Fruit fly (Drosophila melanogaster) whole organism, embryonic: Measurements from ENCODE around the gene Rab3-GAP.

ENCODE experiments used
- Aef1 ChIP-seq: fragments of 200-800 bp; sonication (Bioruptor generic); IDR thresholded peaks from 3 replicates; pipeline ENCODE4 v1.3.6; 2022; ENCODE audit warnings: missing biosample characterization, missing genetic modification characterization
- CG10543 ChIP-seq: fragments of 200-800 bp; sonication (Bioruptor generic); optimal IDR thresholded peaks from 3 replicates; lab custom pipeline; 2017; ENCODE audit warnings: missing biosample characterization, mild to moderate bottlenecking, missing genetic modification characterization, moderate library complexity
- CG11093 ChIP-seq: fragments of 200-800 bp; sonication (Bioruptor generic); IDR thresholded peaks from 3 replicates; pipeline ENCODE4 v1.3.6; 2022; ENCODE audit warnings: missing biosample characterization, missing genetic modification characterization
- CG11560 ChIP-seq: fragments of 200-800 bp; sonication (Bioruptor generic); IDR thresholded peaks from 3 replicates; pipeline ENCODE4 v1.3.6; 2022; ENCODE audit warnings: missing biosample characterization, missing genetic modification characterization
- CG11696 ChIP-seq: fragments of 200-800 bp; sonication (Bioruptor generic); IDR thresholded peaks from 2 replicates; pipeline ENCODE4 v1.3.6; 2022; ENCODE audit warnings: missing biosample characterization, missing genetic modification characterization
- CG1233 ChIP-seq: fragments of 200-800 bp; sonication (Bioruptor generic); optimal IDR thresholded peaks from 4 replicates; lab custom pipeline; 2018; ENCODE audit warnings: missing biosample characterization, mild to moderate bottlenecking, missing genetic modification characterization
- CG18619 ChIP-seq: fragments of 200-800 bp; sonication (Bioruptor generic); optimal IDR thresholded peaks from 3 replicates; lab custom pipeline; 2017; ENCODE audit warnings: missing biosample characterization, mild to moderate bottlenecking, missing genetic modification characterization
- CG2712 ChIP-seq: fragments of 200-800 bp; optimal IDR thresholded peaks from 3 replicates; lab custom pipeline; 2019; ENCODE audit warnings: missing biosample characterization, mild to moderate bottlenecking, missing genetic modification characterization, moderate library complexity
- CG3281 ChIP-seq: fragments of 200-800 bp; sonication (Bioruptor generic); optimal IDR thresholded peaks from 3 replicates; lab custom pipeline; 2017; ENCODE audit warnings: missing biosample characterization, mild to moderate bottlenecking, missing genetic modification characterization
- CG34376 ChIP-seq: fragments of 200-800 bp; sonication (Bioruptor generic); optimal IDR thresholded peaks from 2 replicates; lab custom pipeline; 2018; ENCODE audit warnings: missing biosample characterization, mild to moderate bottlenecking, missing genetic modification characterization
- CG34422 ChIP-seq: fragments of 200-800 bp; sonication (Bioruptor generic); IDR thresholded peaks from 3 replicates; pipeline ENCODE4 v1.3.6; 2022; ENCODE audit warnings: missing biosample characterization, missing genetic modification characterization
- CG3726 ChIP-seq: fragments of 200-800 bp; sonication (Bioruptor generic); IDR thresholded peaks from 3 replicates; pipeline ENCODE4, ENCODE4 v1.3.6; 2022; ENCODE audit warnings: missing biosample characterization, missing genetic modification characterization
- CG3838 ChIP-seq: fragments of 200-800 bp; sonication (Bioruptor generic); optimal IDR thresholded peaks from 3 replicates; lab custom pipeline; 2016; ENCODE audit warnings: missing biosample characterization, missing genetic modification characterization
- CG42726 ChIP-seq: fragments of 200-800 bp; sonication (Bioruptor generic); IDR thresholded peaks from 2 replicates; pipeline ENCODE4 v1.3.6; 2022; ENCODE audit warnings: missing biosample characterization, missing genetic modification characterization; ENCODE audit not compliant: partially characterized antibody
- CG4707 ChIP-seq: fragments of 200-800 bp; sonication (Bioruptor generic); optimal IDR thresholded peaks from 2 replicates; lab custom pipeline; 2018; ENCODE audit warnings: missing biosample characterization, mild to moderate bottlenecking, missing genetic modification characterization, moderate library complexity
- CG5245 ChIP-seq: fragments of 200-800 bp; sonication (Bioruptor generic); optimal IDR thresholded peaks from 3 replicates; lab custom pipeline; 2016; ENCODE audit warnings: missing biosample characterization, missing genetic modification characterization
- CG6683 ChIP-seq: fragments of 200-800 bp; sonication (Bioruptor generic); optimal IDR thresholded peaks from 2 replicates; lab custom pipeline; 2017; ENCODE audit warnings: missing biosample characterization, mild to moderate bottlenecking, missing genetic modification characterization, missing genetic modification reagents
- CG8765 ChIP-seq: fragments of 200-800 bp; sonication (Bioruptor generic); IDR thresholded peaks from 2 replicates; pipeline ENCODE4 v1.3.6; 2022; ENCODE audit warnings: missing biosample characterization, missing genetic modification characterization
- CG9797 ChIP-seq: fragments of 200-800 bp; sonication (Bioruptor generic); optimal IDR thresholded peaks from 3 replicates; lab custom pipeline; 2018; ENCODE audit warnings: missing biosample characterization, mild to moderate bottlenecking, missing genetic modification characterization
- Dad ChIP-seq: fragments of 200-800 bp; sonication (Bioruptor generic); optimal IDR thresholded peaks from 3 replicates; lab custom pipeline; 2016; ENCODE audit warnings: missing biosample characterization, missing genetic modification characterization
- Deaf1 ChIP-seq: fragments of 200-800 bp; optimal IDR thresholded peaks from 3 replicates; lab custom pipeline; 2019; ENCODE audit warnings: missing biosample characterization, mild to moderate bottlenecking, missing genetic modification characterization, moderate library complexity
- Fer1 ChIP-seq: fragments of 200-800 bp; sonication (Bioruptor generic); optimal IDR thresholded peaks from 2 replicates; lab custom pipeline; 2017; ENCODE audit warnings: missing biosample characterization, mild to moderate bottlenecking, missing genetic modification characterization
- Hr3 ChIP-seq: fragments of 200-800 bp; sonication (Bioruptor generic); optimal IDR thresholded peaks from 3 replicates; lab custom pipeline; 2016; ENCODE audit warnings: missing biosample characterization, missing genetic modification characterization
- Hr39 ChIP-seq: fragments of >200 bp; optimal IDR thresholded peaks from 2 replicates; lab custom pipeline; 2017
- NC2β ChIP-seq: fragments of 200-800 bp; sonication (Bioruptor generic); optimal IDR thresholded peaks from 2 replicates; lab custom pipeline; 2016; ENCODE audit warnings: missing biosample characterization, missing genetic modification characterization
- Nf-YC ChIP-seq: fragments of 200-800 bp; optimal IDR thresholded peaks from 3 replicates; lab custom pipeline; 2019; ENCODE audit warnings: missing biosample characterization, mild to moderate bottlenecking, missing genetic modification characterization, moderate library complexity
- TFAM ChIP-seq: fragments of 200-800 bp; sonication (Bioruptor generic); optimal IDR thresholded peaks from 2 replicates; lab custom pipeline; 2017; ENCODE audit warnings: missing biosample characterization, missing genetic modification characterization, inconsistent platforms
- ap ChIP-seq: fragments of 200-800 bp; sonication (Bioruptor generic); IDR thresholded peaks from 2 replicates; pipeline ENCODE4 v1.3.6; 2022; ENCODE audit warnings: missing biosample characterization, missing genetic modification characterization
- ara ChIP-seq: fragments of 200-800 bp; sonication (Bioruptor generic); IDR thresholded peaks from 2 replicates; pipeline ENCODE4 v1.3.6; 2022; ENCODE audit warnings: missing biosample characterization, missing genetic modification characterization
- bsh ChIP-seq, 2 experiments: fragments of 200-800 bp; sonication (Bioruptor generic); optimal IDR thresholded peaks; 2 replicates each; lab custom pipeline; 2017 to 2018; ENCODE audit warnings: mild to moderate bottlenecking in 2 of 2, missing biosample characterization in 2 of 2, missing genetic modification characterization in 2 of 2, moderate library complexity in 1 of 2
- chif ChIP-seq, 2 experiments: fragments of 200-800 bp; sonication (Bioruptor generic); optimal IDR thresholded peaks; 3 replicates each; lab custom pipeline; 2016; ENCODE audit warnings: missing biosample characterization in 2 of 2, missing genetic modification characterization in 2 of 2
- chn ChIP-seq: fragments of 200-800 bp; sonication (Bioruptor generic); optimal IDR thresholded peaks from 2 replicates; lab custom pipeline; 2016; ENCODE audit warnings: missing biosample characterization, missing genetic modification characterization
- crp ChIP-seq, 2 experiments: fragments of 200-800 bp; sonication (Bioruptor generic); optimal IDR thresholded peaks; 2 replicates in 1 of 2; 3 replicates in 1 of 2; lab custom pipeline; 2017; ENCODE audit warnings: missing biosample characterization in 2 of 2, missing genetic modification characterization in 2 of 2, mild to moderate bottlenecking in 1 of 2, moderate library complexity in 1 of 2
- dm ChIP-seq: fragments of 200-800 bp; sonication (Bioruptor generic); optimal IDR thresholded peaks from 3 replicates; lab custom pipeline; 2016; ENCODE audit warnings: missing biosample characterization, missing genetic modification characterization
- dmrt11E ChIP-seq: fragments of 200-800 bp; sonication (Bioruptor generic); optimal IDR thresholded peaks from 3 replicates; lab custom pipeline; 2018; ENCODE audit warnings: missing biosample characterization, mild to moderate bottlenecking, missing genetic modification characterization, moderate library complexity
- emc ChIP-seq: fragments of 200-800 bp; sonication (Bioruptor generic); optimal IDR thresholded peaks from 2 replicates; lab custom pipeline; 2016; ENCODE audit warnings: missing biosample characterization, missing genetic modification characterization
- exex ChIP-seq: fragments of 200-800 bp; sonication (Bioruptor generic); optimal IDR thresholded peaks from 4 replicates; lab custom pipeline; 2018; ENCODE audit warnings: missing biosample characterization, mild to moderate bottlenecking, missing genetic modification characterization, moderate library complexity
- fd96Cb ChIP-seq: fragments of 200-800 bp; sonication (Bioruptor generic); optimal IDR thresholded peaks from 2 replicates; lab custom pipeline; 2018; ENCODE audit warnings: missing biosample characterization, mild to moderate bottlenecking, missing genetic modification characterization, moderate library complexity
- ftz-f1 ChIP-seq: fragments of 200-800 bp; sonication (Bioruptor generic); optimal IDR thresholded peaks from 2 replicates; lab custom pipeline; 2016; ENCODE audit warnings: missing biosample characterization, missing genetic modification characterization
- fu2 ChIP-seq: fragments of 200-800 bp; sonication (Bioruptor generic); optimal IDR thresholded peaks from 2 replicates; lab custom pipeline; 2016; ENCODE audit warnings: missing biosample characterization, missing genetic modification characterization
- gcm2 ChIP-seq: fragments of 200-800 bp; sonication (Bioruptor generic); optimal IDR thresholded peaks from 2 replicates; lab custom pipeline; 2016; ENCODE audit warnings: missing biosample characterization, missing genetic modification characterization
- gfzf ChIP-seq: fragments of 200-800 bp; sonication (Bioruptor generic); optimal IDR thresholded peaks from 2 replicates; lab custom pipeline; 2016; ENCODE audit warnings: missing biosample characterization, mild to moderate bottlenecking, missing genetic modification characterization, moderate library complexity
- her ChIP-seq: fragments of 200-800 bp; sonication (Bioruptor generic); optimal IDR thresholded peaks from 2 replicates; lab custom pipeline; 2016; ENCODE audit warnings: missing biosample characterization, missing genetic modification characterization
- jumu ChIP-seq: fragments of 200-800 bp; sonication (Bioruptor generic); optimal IDR thresholded peaks from 3 replicates; lab custom pipeline; 2016; ENCODE audit warnings: missing biosample characterization, missing genetic modification characterization
- lab ChIP-seq: fragments of 200-800 bp; sonication (Bioruptor generic); optimal IDR thresholded peaks from 3 replicates; lab custom pipeline; 2017; ENCODE audit warnings: missing biosample characterization, missing genetic modification characterization, mild to moderate bottlenecking, moderate library complexity, missing genetic modification reagents
- nom ChIP-seq: fragments of 200-800 bp; sonication (Bioruptor generic); optimal IDR thresholded peaks from 2 replicates; lab custom pipeline; 2017; ENCODE audit warnings: missing biosample characterization, missing genetic modification characterization, mild to moderate bottlenecking, moderate library complexity, missing genetic modification reagents
- prd ChIP-seq, 3 experiments: fragments of >200 bp in 2 of 3; fragments of 200-800 bp in 1 of 3; sonication (Bioruptor generic) in 1 of 3; optimal IDR thresholded peaks in 2 of 3; IDR thresholded peaks in 1 of 3; 2 replicates in 2 of 3; 3 replicates in 1 of 3; pipeline versions ENCODE4 v1.3.6 to Lab custom; 2017 to 2022; ENCODE audit warnings: missing biosample characterization in 1 of 3, missing genetic modification characterization in 1 of 3
- vvl ChIP-seq: fragments of 200-800 bp; sonication (Bioruptor generic); IDR thresholded peaks from 2 replicates; pipeline ENCODE4 v1.3.6; 2022; ENCODE audit warnings: missing biosample characterization, missing genetic modification characterization
- wek ChIP-seq: fragments of 200-800 bp; sonication (Bioruptor generic); optimal IDR thresholded peaks from 3 replicates; lab custom pipeline; 2018; ENCODE audit warnings: missing biosample characterization, mild to moderate bottlenecking, missing genetic modification characterization, moderate library complexity
- yki ChIP-seq: fragments of >200 bp; optimal IDR thresholded peaks from 3 replicates; lab custom pipeline; 2018
- zen ChIP-seq: fragments of 200-800 bp; sonication (Bioruptor generic); optimal IDR thresholded peaks from 3 replicates; lab custom pipeline; 2018; ENCODE audit warnings: missing biosample characterization, mild to moderate bottlenecking, missing genetic modification characterization, moderate library complexity

Gene Rab3-GAP

dm6 chr2L:12055837-12056388, 7.1 kb downstream of the Rab3-GAP start, which contains the start of the genes JhI-21, RpL7-like and CG34164 (continued):
- TF ChIP-seq CG1233 (GFP tag; lab: Kevin White, UChicago) (no peak), nom (GFP tag; lab: Kevin White, UChicago) (peak; percentile 45), ara (GFP tag; lab: Robert Waterston, UW) (no peak), ap (GFP tag; lab: Robert Waterston, UW) (no peak), emc (no peak), CG34422 (GFP tag; lab: Robert Waterston, UW) (peak; percentile 78; the same call in 2 of the 3 replicates), Nf-YC (tag; lab: Kevin White, UChicago) (peak; percentile 11), wek (GFP tag; lab: Kevin White, UChicago) (no peak), CG18619 (GFP tag; lab: Kevin White, UChicago) (no peak), CG11093 (GFP tag; lab: Robert Waterston, UW) (no peak), CG3838 (GFP tag; lab: Kevin White, UChicago) (no peak), CG6683 (no peak), CG3726 (GFP tag; lab: Robert Waterston, UW) (no peak), CG10543 (GFP tag; lab: Kevin White, UChicago) (no peak), fu2 (GFP tag; lab: Kevin White, UChicago) (no peak), NC2β (GFP tag; lab: Kevin White, UChicago) (no peak), gcm2 (no peak), CG9797 (GFP tag; lab: Kevin White, UChicago) (peak; percentile 9), CG42726 (GFP tag; lab: Robert Waterston, UW) (peak; percentile 49; the same call in 1 of the 2 replicates), CG2712 (tag; lab: Kevin White, UChicago) (peak; percentile 14), Hr39 (no peak), fd96Cb (tag; lab: Kevin White, UChicago) (no peak), zen (tag; lab: Kevin White, UChicago) (peak; percentile 8), CG4707 (GFP tag; lab: Kevin White, UChicago) (no peak), dm (GFP tag; lab: Kevin White, UChicago) (peak; percentile 88), ftz-f1 (no peak), chn (no peak), CG34376 (GFP tag; lab: Kevin White, UChicago) (peak; percentile 30), her (GFP tag; lab: Kevin White, UChicago) (no peak), jumu (no peak), Hr3 (GFP tag; lab: Kevin White, UChicago) (no peak), crp (GFP tag; optimal IDR thresholded peaks at IDR 0.05; lab: Kevin White, UChicago) (peak in 1 of 2 experiments; percentile 79), CG8765 (no peak), lab (GFP tag; lab: Kevin White, UChicago) (no peak), Deaf1 (no peak), yki (lab: Kevin White, UChicago) (peak; percentile 89), Aef1 (GFP tag; lab: Robert Waterston, UW) (no peak), Dad (GFP tag; lab: Kevin White, UChicago) (no peak), vvl (GFP tag; lab: Robert Waterston, UW) (peak; percentile 14; the same call in 1 of the 2 replicates), gfzf (GFP tag; lab: Kevin White, UChicago) (peak; percentile 23), CG5245 (no peak), exex (tag; lab: Kevin White, UChicago) (no peak), CG11560 (tag; lab: Robert Waterston, UW) (no peak), dmrt11E (tag; lab: Kevin White, UChicago) (no peak), chif (GFP tag; optimal IDR thresholded peaks at IDR 0.05; lab: Kevin White, UChicago) (no peak), TFAM (GFP tag; lab: Kevin White, UChicago) (no peak), CG11696 (GFP tag; lab: Robert Waterston, UW) (no peak), prd (optimal IDR thresholded peaks at IDR 0.05; lab: Kevin White, UChicago) (no peak), prd (GFP tag; IDR thresholded peaks at IDR 0.05; lab: Robert Waterston, UW) (no peak), Fer1 (GFP tag; lab: Kevin White, UChicago) (no peak), bsh (GFP tag; optimal IDR thresholded peaks at IDR 0.05; lab: Kevin White, UChicago) (peak in 1 of 2 experiments; percentile 19), CG3281 (peak; percentile 6)
